Fruit fly (Drosophila melanogaster): ENCODE results near the gene Bin1.

Bin1 gene

dm6 chr3R:16146632-16147453 is 42.5 kb downstream of the Bin1 start, which contains the start of the genes Mic26-27 and CG5916 (continued):
- TF ChIP-seq CG8281 (tag; optimal IDR thresholded peaks at IDR 0.05), result no peak
- no peak for TF ChIP-seq odd (GFP tag; optimal IDR thresholded peaks at IDR 0.05)
- peak; percentile 80 for TF ChIP-seq CG31365 (tag; optimal IDR thresholded peaks at IDR 0.05)
- TF ChIP-seq CG6254 (GFP tag; optimal IDR thresholded peaks at IDR 0.05), result peak; percentile 99
- peak; percentile 33 for TF ChIP-seq caup (GFP tag; optimal IDR thresholded peaks at IDR 0.05; ENCODE audit: severe bottlenecking)
- peak; percentile 84 for TF ChIP-seq CG4617 (GFP tag; optimal IDR thresholded peaks at IDR 0.05; ENCODE audit: borderline replicate concordance)
- peak; percentile 81 for TF ChIP-seq tgo (GFP tag; IDR thresholded peaks at IDR 0.05)
- peak; percentile 60 for TF ChIP-seq CG10209 (GFP tag; optimal IDR thresholded peaks at IDR 0.05)
- peak; percentile 71 for TF ChIP-seq ranshi (GFP tag; IDR thresholded peaks at IDR 0.05)
- TF ChIP-seq CG12659 (GFP tag; optimal IDR thresholded peaks at IDR 0.05), result peak; percentile 82
- no peak for TF ChIP-seq Awh (GFP tag; IDR thresholded peaks at IDR 0.05)
- peak; percentile 85 to 87 for TF ChIP-seq chif (GFP tag; optimal IDR thresholded peaks at IDR 0.05)
- peak; percentile 69 for TF ChIP-seq repo (GFP tag; optimal IDR thresholded peaks at IDR 0.05)
- TF ChIP-seq lab (GFP tag; optimal IDR thresholded peaks at IDR 0.05), result peak; percentile 42
- peak; percentile 47 for TF ChIP-seq CG13123 (GFP tag; optimal IDR thresholded peaks at IDR 0.05)
- peak; percentile 100 for TF ChIP-seq CG2129 (GFP tag; IDR thresholded peaks at IDR 0.05; ENCODE audit: partially characterized antibody)
- TF ChIP-seq corto (GFP tag; optimal IDR thresholded peaks at IDR 0.05), result peak; percentile 57
- TF ChIP-seq pita (GFP tag; optimal IDR thresholded peaks at IDR 0.05), result no peak
- no peak for TF ChIP-seq CG3726 (GFP tag; IDR thresholded peaks at IDR 0.05)
- no peak for TF ChIP-seq CG11504 (tag; optimal IDR thresholded peaks at IDR 0.05)
- TF ChIP-seq CG7271 (tag; optimal IDR thresholded peaks at IDR 0.05), result no peak
- peak; percentile 69 for TF ChIP-seq Gsc (GFP tag; IDR thresholded peaks at IDR 0.05)
- peak; percentile 82 for TF ChIP-seq kni (GFP tag; optimal IDR thresholded peaks at IDR 0.05)
- TF ChIP-seq CG17328 (GFP tag; IDR thresholded peaks at IDR 0.05), result peak; percentile 64; the same call in 1 of the 2 replicates
- peak; percentile 39 for TF ChIP-seq ERR (GFP tag; optimal IDR thresholded peaks at IDR 0.05)
- no peak for TF ChIP-seq Dek (tag; optimal IDR thresholded peaks at IDR 0.05)
- peak; percentile 83 for TF ChIP-seq ase (GFP tag; IDR thresholded peaks at IDR 0.05)
- peak; percentile 51 for TF ChIP-seq CG11398 (GFP tag; optimal IDR thresholded peaks at IDR 0.05)
- TF ChIP-seq hth (optimal IDR thresholded peaks at IDR 0.05), result no peak
- no peak for TF ChIP-seq pros (GFP tag; optimal IDR thresholded peaks at IDR 0.05)
- TF ChIP-seq CG7357 (GFP tag; IDR thresholded peaks at IDR 0.05), result peak; percentile 75
- peak; percentile 58 for TF ChIP-seq Chrac-16 (GFP tag; optimal IDR thresholded peaks at IDR 0.05)
- TF ChIP-seq CG14860 (GFP tag; IDR thresholded peaks at IDR 0.05; ENCODE audit: partially characterized antibody), result peak; percentile 100
- TF ChIP-seq so (GFP tag; IDR thresholded peaks at IDR 0.05), result peak; percentile 69; the same call in 1 of the 3 replicates
- TF ChIP-seq CG4854 (GFP tag; optimal IDR thresholded peaks at IDR 0.05), result peak; percentile 54
- peak; percentile 71 for TF ChIP-seq CG18262 (tag; optimal IDR thresholded peaks at IDR 0.05)
- TF ChIP-seq CG2889 (GFP tag; IDR thresholded peaks at IDR 0.05), result peak; percentile 75; the same call in 1 of the 3 replicates
- TF ChIP-seq Dp (GFP tag; optimal IDR thresholded peaks at IDR 0.05), result peak; percentile 15
- TF ChIP-seq CG12942 (GFP tag; optimal IDR thresholded peaks at IDR 0.05), result peak; percentile 84
- TF ChIP-seq dan (GFP tag; IDR thresholded peaks at IDR 0.05), result peak; percentile 62; the same call in 1 of the 2 replicates
- TF ChIP-seq cwo (GFP tag; optimal IDR thresholded peaks at IDR 0.05), result peak; percentile 82
- peak; percentile 82 for TF ChIP-seq bcd (GFP tag; optimal IDR thresholded peaks at IDR 0.05)
- TF ChIP-seq CG6272 (GFP tag; IDR thresholded peaks at IDR 0.05), result peak; percentile 90
- peak; percentile 100 for TF ChIP-seq CG34224 (GFP tag; IDR thresholded peaks at IDR 0.05; ENCODE audit: partially characterized antibody)
- no peak for TF ChIP-seq Poxn (GFP tag; IDR thresholded peaks at IDR 0.05)
- TF ChIP-seq CG10274 (GFP tag; optimal IDR thresholded peaks at IDR 0.05), result peak; percentile 1
- TF ChIP-seq fu2 (GFP tag; optimal IDR thresholded peaks at IDR 0.05), result peak; percentile 90
- no peak for TF ChIP-seq CG2678 (tag; optimal IDR thresholded peaks at IDR 0.05)
